Worm (Caenorhabditis elegans) whole organism, early embryonic: ENCODE measurements around the gene C45B2.3.

Experiments used
- F13C5.2 ChIP-seq: sonication (generic microtip); optimal IDR thresholded peaks from 2 replicates; lab custom pipeline; 2017; ENCODE audit warnings: mild to moderate bottlenecking, missing genetic modification characterization, inconsistent platforms, missing compliant biosample characterization
- aly-1 ChIP-seq: sonication (generic microtip); optimal IDR thresholded peaks from 2 replicates; lab custom pipeline; 2016; ENCODE audit warnings: missing genetic modification characterization, missing compliant biosample characterization
- ama-1 ChIP-seq: fragments of 150-350 bp; optimal IDR thresholded peaks from 2 replicates; lab custom pipeline; 2014
- ceh-36 ChIP-seq: sonication (generic microtip); optimal IDR thresholded peaks from 2 replicates; lab custom pipeline; 2016; ENCODE audit warnings: missing genetic modification characterization, inconsistent platforms, missing compliant biosample characterization
- ets-7 ChIP-seq: sonication (generic microtip); optimal IDR thresholded peaks from 2 replicates; lab custom pipeline; 2016; ENCODE audit warnings: missing genotype, missing genetic modification characterization, missing compliant biosample characterization
- flt-1 ChIP-seq: fragments of 200-800 bp; sonication (Bioruptor generic); IDR thresholded peaks from 2 replicates; pipeline ENCODE4 v1.3.6; 2022; ENCODE audit warnings: missing genetic modification characterization, missing compliant biosample characterization
- hmbx-1 ChIP-seq: sonication (generic microtip); optimal IDR thresholded peaks from 2 replicates; lab custom pipeline; 2016; ENCODE audit warnings: mild to moderate bottlenecking, missing genetic modification characterization, missing compliant biosample characterization
- pes-1 ChIP-seq: fragments of 200-800 bp; sonication (Bioruptor generic); IDR thresholded peaks from 2 replicates; pipeline ENCODE4 v1.3.6; 2022; ENCODE audit warnings: missing genetic modification reagents, missing genetic modification characterization, missing compliant biosample characterization
- sea-1 ChIP-seq: fragments of 200-800 bp; sonication (Bioruptor generic); conservative IDR thresholded peaks from 2 replicates; pipeline ENCODE4 v1.3.6; 2022; ENCODE audit warnings: missing genetic modification characterization, missing compliant biosample characterization
- tbx-11 ChIP-seq: fragments of 200-800 bp; sonication (Bioruptor generic); IDR thresholded peaks from 2 replicates; pipeline ENCODE4 v1.3.6; 2022; ENCODE audit warnings: missing genetic modification characterization, missing compliant biosample characterization

DNA sequence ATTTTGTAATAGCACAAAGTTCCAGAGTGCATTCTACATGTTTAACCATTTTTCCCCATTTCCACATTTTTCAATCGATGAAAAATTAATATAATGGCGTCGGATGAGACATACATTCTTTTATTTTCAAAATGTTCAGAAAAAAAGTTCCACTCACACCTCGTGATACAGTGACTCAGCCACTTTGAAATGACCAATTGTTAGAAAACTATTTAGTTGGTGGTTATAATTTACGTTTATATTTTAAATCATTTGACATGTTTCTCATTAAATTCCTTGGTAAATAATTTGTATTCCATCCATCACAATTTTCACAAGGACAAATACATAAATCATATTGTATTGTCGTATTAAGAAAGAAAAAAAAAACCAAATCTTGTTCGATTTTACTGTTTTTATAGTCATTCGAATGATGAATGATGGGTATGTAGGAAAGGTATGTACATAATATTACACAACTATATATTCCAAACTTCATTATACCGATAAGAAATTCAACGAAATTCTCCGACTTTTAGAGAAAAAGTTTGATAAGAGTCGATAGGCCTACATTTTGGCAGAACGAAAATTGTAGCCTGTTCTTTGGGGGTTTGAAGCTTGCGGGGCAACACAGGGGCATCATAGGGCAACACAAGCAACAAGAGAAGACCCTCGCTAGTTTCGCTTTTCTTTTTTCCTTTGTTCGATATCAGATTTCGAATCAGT is 17.8 kb downstream of the C45B2.3 start:
- no peak for TF ChIP-seq ama-1 (lab: Kevin White, UChicago)
- no peak for TF ChIP-seq F13C5.2 (tag; lab: Kevin White, UChicago)
- TF ChIP-seq sea-1 (GFP tag; lab: Robert Waterston, UW) = no peak
- TF ChIP-seq pes-1 (GFP tag; lab: Robert Waterston, UW) = no peak
- TF ChIP-seq flt-1 (GFP tag; lab: Robert Waterston, UW) = no peak
- no peak for TF ChIP-seq hmbx-1
- TF ChIP-seq ceh-36 (tag; lab: Kevin White, UChicago) = no peak
- TF ChIP-seq tbx-11 (GFP tag; lab: Robert Waterston, UW) = no peak
- no peak for TF ChIP-seq ets-7 (tag; lab: Kevin White, UChicago)
- TF ChIP-seq aly-1 (tag; lab: Kevin White, UChicago) = no peak
